Worm (Caenorhabditis elegans) whole organism, L3 larva: Measurements from ENCODE around the gene nhr-42.

Experiments
- R02D3.7 ChIP-seq: fragments of 150-350 bp; optimal IDR thresholded peaks from 2 replicates; lab custom pipeline; 2014; ENCODE audit warnings: missing biosample characterization, missing genetic modification characterization
- ZK546.5 ChIP-seq: sonication (generic microtip); optimal IDR thresholded peaks from 2 replicates; lab custom pipeline; 2017; ENCODE audit warnings: missing biosample characterization, missing genetic modification characterization
- aly-2 ChIP-seq: fragments of 150-350 bp; optimal IDR thresholded peaks from 2 replicates; lab custom pipeline; 2014; ENCODE audit warnings: missing biosample characterization, missing genetic modification characterization
- ama-1 ChIP-seq: fragments of 150-350 bp; optimal IDR thresholded peaks from 2 replicates; lab custom pipeline; 2018
- ceh-16 ChIP-seq: sonication (generic microtip); optimal IDR thresholded peaks from 2 replicates; lab custom pipeline; 2017; ENCODE audit warnings: missing biosample characterization, missing genetic modification characterization
- ceh-28 ChIP-seq: fragments of 150-350 bp; optimal IDR thresholded peaks from 2 replicates; lab custom pipeline; 2014; ENCODE audit warnings: missing biosample characterization, missing genetic modification reagents, missing genetic modification characterization
- ceh-82 ChIP-seq: fragments of 150-350 bp; optimal IDR thresholded peaks from 2 replicates; lab custom pipeline; 2014; ENCODE audit warnings: missing biosample characterization, missing genetic modification characterization
- ceh-9 ChIP-seq: sonication (generic microtip); optimal IDR thresholded peaks from 2 replicates; lab custom pipeline; 2018; ENCODE audit warnings: missing biosample characterization, missing genetic modification characterization
- daf-12 ChIP-seq: fragments of 150-350 bp; optimal IDR thresholded peaks from 2 replicates; lab custom pipeline; 2014; ENCODE audit warnings: missing biosample characterization, missing genetic modification reagents, missing genetic modification characterization
- egl-27 ChIP-seq: sonication (generic microtip); optimal IDR thresholded peaks from 4 replicates; lab custom pipeline; 2017; ENCODE audit warnings: missing biosample characterization, missing genetic modification reagents, missing genetic modification characterization
- egl-5 ChIP-seq: fragments of 150-350 bp; optimal IDR thresholded peaks from 2 replicates; lab custom pipeline; 2017; ENCODE audit warnings: missing biosample characterization, missing genetic modification reagents, missing genetic modification characterization, inconsistent platforms
- elt-1 ChIP-seq: fragments of 150-350 bp; optimal IDR thresholded peaks from 2 replicates; lab custom pipeline; 2014; ENCODE audit warnings: missing biosample characterization, missing genetic modification characterization
- elt-2 ChIP-seq: sonication (generic microtip); optimal IDR thresholded peaks from 2 replicates; lab custom pipeline; 2016; ENCODE audit warnings: missing genetic modification reagents, mild to moderate bottlenecking, missing genetic modification characterization, missing compliant biosample characterization
- elt-3 ChIP-seq, 3 experiments: fragments of 150-350 bp in 1 of 3; sonication (generic microtip) in 2 of 3; optimal IDR thresholded peaks; 2 replicates in 2 of 3; 4 replicates in 1 of 3; lab custom pipeline; 2014 to 2017; ENCODE audit warnings: missing biosample characterization in 3 of 3, missing genetic modification characterization in 3 of 3
- eor-1 ChIP-seq, 2 experiments: fragments of 150-350 bp; optimal IDR thresholded peaks; 2 replicates each; lab custom pipeline; 2014 to 2018; ENCODE audit warnings: missing biosample characterization in 2 of 2, missing genetic modification characterization in 2 of 2
- fkh-10 ChIP-seq: sonication (generic microtip); optimal IDR thresholded peaks from 2 replicates; lab custom pipeline; 2017; ENCODE audit warnings: missing biosample characterization, missing genetic modification reagents, missing genetic modification characterization
- fkh-2 ChIP-seq: fragments of 150-350 bp; optimal IDR thresholded peaks from 2 replicates; lab custom pipeline; 2014; ENCODE audit warnings: missing biosample characterization, missing genetic modification reagents, missing genetic modification characterization
- fos-1 ChIP-seq: fragments of 150-350 bp; optimal IDR thresholded peaks from 2 replicates; lab custom pipeline; 2014; ENCODE audit warnings: missing biosample characterization, missing genetic modification characterization
- hmg-11 ChIP-seq: sonication (generic microtip); optimal IDR thresholded peaks from 2 replicates; lab custom pipeline; 2016; ENCODE audit warnings: missing genetic modification characterization, missing compliant biosample characterization
- jun-1 ChIP-seq: fragments of 150-350 bp; optimal IDR thresholded peaks from 2 replicates; lab custom pipeline; 2014; ENCODE audit warnings: missing biosample characterization, missing genetic modification reagents, missing genetic modification characterization
- lin-15B ChIP-seq: fragments of 150-350 bp; optimal IDR thresholded peaks from 2 replicates; lab custom pipeline; 2014; ENCODE audit warnings: missing biosample characterization, missing genetic modification characterization
- lin-39 ChIP-seq: fragments of 150-350 bp; optimal IDR thresholded peaks from 2 replicates; lab custom pipeline; 2018; ENCODE audit warnings: missing biosample characterization, missing genetic modification reagents, missing genetic modification characterization
- mdl-1 ChIP-seq: fragments of 150-350 bp; optimal IDR thresholded peaks from 2 replicates; lab custom pipeline; 2014; ENCODE audit warnings: missing biosample characterization, missing genetic modification characterization
- mml-1 ChIP-seq: fragments of 150-350 bp; sonication (generic microtip); optimal IDR thresholded peaks from 3 replicates; lab custom pipeline; 2014; ENCODE audit warnings: missing biosample characterization, missing genetic modification characterization
- nhr-12 ChIP-seq: fragments of 150-350 bp; optimal IDR thresholded peaks from 2 replicates; lab custom pipeline; 2014; ENCODE audit warnings: missing biosample characterization, missing genetic modification characterization
- nhr-23 ChIP-seq: fragments of 150-350 bp; optimal IDR thresholded peaks from 2 replicates; lab custom pipeline; 2014; ENCODE audit warnings: missing biosample characterization, missing genetic modification reagents, missing genetic modification characterization
- nhr-237 ChIP-seq: fragments of 150-350 bp; optimal IDR thresholded peaks from 2 replicates; lab custom pipeline; 2014; ENCODE audit warnings: missing biosample characterization, missing genetic modification characterization
- nhr-25 ChIP-seq: sonication (generic microtip); optimal IDR thresholded peaks from 2 replicates; lab custom pipeline; 2017; ENCODE audit warnings: missing biosample characterization, missing genetic modification characterization
- nhr-28 ChIP-seq: fragments of 150-350 bp; optimal IDR thresholded peaks from 2 replicates; lab custom pipeline; 2014; ENCODE audit warnings: missing biosample characterization, missing genetic modification characterization
- nhr-43 ChIP-seq: sonication (generic microtip); optimal IDR thresholded peaks from 2 replicates; lab custom pipeline; 2016; ENCODE audit warnings: mild to moderate bottlenecking, missing genetic modification characterization, missing compliant biosample characterization; ENCODE audit not compliant: poor library complexity, severe bottlenecking
- nhr-67 ChIP-seq: fragments of 150-350 bp; optimal IDR thresholded peaks from 2 replicates; lab custom pipeline; 2014; ENCODE audit warnings: missing biosample characterization, missing genetic modification characterization
- nhr-76 ChIP-seq: fragments of 150-350 bp; sonication (generic microtip); optimal IDR thresholded peaks from 5 replicates; lab custom pipeline; 2014; ENCODE audit warnings: missing biosample characterization, missing genetic modification characterization
- pha-4 ChIP-seq: fragments of 150-350 bp; optimal IDR thresholded peaks from 2 replicates; lab custom pipeline; 2014; ENCODE audit warnings: missing biosample characterization, missing genetic modification reagents, missing genetic modification characterization
- sea-2 ChIP-seq: fragments of 150-350 bp; sonication (generic microtip); optimal IDR thresholded peaks from 4 replicates; lab custom pipeline; 2014; ENCODE audit warnings: missing biosample characterization, missing genetic modification reagents, missing genetic modification characterization
- skn-1 ChIP-seq: fragments of 150-350 bp; optimal IDR thresholded peaks from 2 replicates; lab custom pipeline; 2014; ENCODE audit warnings: missing biosample characterization, missing genetic modification characterization
- snpc-4 ChIP-seq: fragments of 150-350 bp; optimal IDR thresholded peaks from 2 replicates; lab custom pipeline; 2014; ENCODE audit warnings: missing biosample characterization, missing genetic modification characterization
- unc-39 ChIP-seq: sonication (generic microtip); optimal IDR thresholded peaks from 4 replicates; lab custom pipeline; 2017; ENCODE audit warnings: missing biosample characterization, missing genetic modification characterization
- unc-62 ChIP-seq: fragments of 150-350 bp; sonication (generic microtip); optimal IDR thresholded peaks from 4 replicates; lab custom pipeline; 2014; ENCODE audit warnings: missing biosample characterization, missing genetic modification reagents, missing genetic modification characterization
- zag-1 ChIP-seq: fragments of 150-350 bp; optimal IDR thresholded peaks from 2 replicates; lab custom pipeline; 2014; ENCODE audit warnings: missing biosample characterization, missing genetic modification characterization
- ztf-11 ChIP-seq: fragments of 150-350 bp; optimal IDR thresholded peaks from 2 replicates; lab custom pipeline; 2014; ENCODE audit warnings: missing biosample characterization, missing genetic modification characterization
- ztf-4 ChIP-seq: fragments of 150-350 bp; optimal IDR thresholded peaks from 2 replicates; lab custom pipeline; 2014; ENCODE audit warnings: missing biosample characterization, missing genetic modification characterization

nhr-42 gene

DNA sequence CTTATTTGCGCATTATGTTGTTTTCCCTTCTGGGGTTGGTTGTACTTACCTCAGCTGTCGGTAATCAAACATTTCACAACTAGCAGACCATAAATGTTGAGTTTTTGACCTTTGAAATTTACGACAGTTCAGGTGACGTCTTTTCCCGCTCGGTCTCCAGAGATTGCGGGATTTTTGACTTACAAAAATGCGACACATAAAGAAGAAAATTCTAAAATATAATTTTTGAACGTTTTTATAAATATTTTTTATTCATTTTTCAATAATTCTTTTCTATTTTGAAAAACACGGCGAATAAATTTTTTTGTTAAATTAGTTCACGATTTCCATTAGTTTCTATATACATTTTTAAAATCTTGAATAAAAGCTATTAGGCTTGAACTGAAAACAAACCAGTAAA lies 15.8 kb upstream of the nhr-42 start, which contains the start of gene nhr-161:
Gene nhr-161 (minus strand): TSS at position 101 of the 400 bp plus-strand sequence.
- TF ChIP-seq nhr-43: no peak
- TF ChIP-seq jun-1: no peak
- no peak for TF ChIP-seq fkh-2 (tag; lab: Kevin White, UChicago)
- no peak for TF ChIP-seq unc-39 (tag; lab: Kevin White, UChicago)

- TF ChIP-seq nhr-25 (tag; lab: Kevin White, UChicago): no peak
- TF ChIP-seq snpc-4 (tag; lab: Kevin White, UChicago): no peak
- TF ChIP-seq sea-2 (GFP tag; lab: Kevin White, UChicago): no peak
- no peak for TF ChIP-seq lin-15B (tag; lab: Kevin White, UChicago)
- TF ChIP-seq egl-5: no peak
- no peak for TF ChIP-seq nhr-43
- TF ChIP-seq aly-2 (tag; lab: Kevin White, UChicago): no peak
Observed at ce11 chrV:6985943-6986342, 12.7 kb upstream of the nhr-42 start, which contains the start of gene nhr-163. nhr-163 (minus strand) TSS chrV:6986043.

ce11 chrV:6987673-6988072 lies 10.9 kb upstream of the nhr-42 start, which contains the start of gene nhr-139:
nhr-139 (minus strand) TSS chrV:6987773.
- TF ChIP-seq zag-1 (tag; lab: Kevin White, UChicago) (no peak), nhr-237 (tag; lab: Kevin White, UChicago) (no peak), ceh-9 (tag; lab: Kevin White, UChicago) (no peak), egl-27 (tag; lab: Kevin White, UChicago) (no peak), hmg-11 (no peak), nhr-12 (tag; lab: Kevin White, UChicago) (no peak)

ce11 chrV:6989626-6990138 lies 8.9 kb upstream of the nhr-42 start, which contains the start of gene nhr-140:
nhr-140 (minus strand) TSS chrV:6989676.
- TF ChIP-seq elt-1 (tag; lab: Kevin White, UChicago): peak; percentile 56
- TF ChIP-seq nhr-76 (tag; lab: Kevin White, UChicago): no peak

DNA sequence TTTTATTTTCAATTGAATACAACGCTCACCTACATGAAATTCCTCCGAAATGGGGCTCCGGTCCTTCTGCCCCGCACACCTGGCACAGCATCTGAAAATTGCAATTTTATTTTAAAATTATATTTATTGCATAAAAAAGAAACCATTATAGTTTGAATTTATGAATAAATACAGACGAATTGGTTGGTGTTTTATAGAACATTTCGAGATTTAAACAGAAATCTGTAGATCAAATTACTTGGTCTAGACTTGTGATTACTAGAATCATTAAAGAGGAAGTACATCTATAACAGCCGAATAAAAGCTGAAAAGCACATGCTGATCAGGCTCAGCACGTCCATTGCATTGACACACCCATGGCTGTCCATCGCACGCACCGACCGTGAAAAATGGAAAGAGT lies 6.8 kb upstream of the nhr-42 start, which contains the start of gene nhr-162:
Gene nhr-162 (minus strand): TSS at position 101 of the 400 bp plus-strand sequence.
- TF ChIP-seq egl-5 (no peak), nhr-43 (no peak), nhr-23 (tag; lab: Kevin White, UChicago) (no peak), mml-1 (no peak), nhr-12 (tag; lab: Kevin White, UChicago) (no peak), eor-1 (tag; optimal IDR thresholded peaks at IDR 0.05; lab: Kevin White, UChicago) (no peak)

DNA sequence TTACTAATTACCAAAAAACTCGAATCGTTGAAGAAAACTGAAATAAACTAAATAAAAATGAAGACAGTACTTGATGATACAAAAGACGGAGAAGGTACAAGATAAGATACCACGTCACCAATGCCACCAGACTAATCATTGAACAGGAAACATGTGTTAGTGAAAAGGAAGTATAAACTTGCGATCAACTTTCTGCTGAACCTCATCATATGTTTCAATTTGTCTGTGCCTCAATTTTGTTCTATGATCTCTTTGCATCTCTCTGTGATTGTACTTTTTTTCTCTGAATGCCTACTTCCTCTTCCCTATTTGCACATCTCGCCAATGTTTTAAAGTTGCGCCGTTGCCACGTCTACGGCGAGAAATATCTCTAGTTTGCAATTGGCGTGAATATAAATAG lies 4.6 kb upstream of the nhr-42 start:
- no peak for TF ChIP-seq lin-39 (tag; lab: Kevin White, UChicago)
- TF ChIP-seq egl-27 (tag; lab: Kevin White, UChicago): peak; percentile 86
- TF ChIP-seq ztf-11 (tag; lab: Kevin White, UChicago): no peak
- TF ChIP-seq snpc-4 (tag; lab: Kevin White, UChicago): no peak
- TF ChIP-seq eor-1 (tag; optimal IDR thresholded peaks at IDR 0.05; lab: Kevin White, UChicago): no peak
- no peak for TF ChIP-seq fkh-10 (GFP tag; lab: Kevin White, UChicago)
- TF ChIP-seq nhr-43: peak; percentile 75
- TF ChIP-seq elt-3 (tag; optimal IDR thresholded peaks at IDR 0.05; lab: Kevin White, UChicago): no peak
- peak; percentile 59 for TF ChIP-seq jun-1
- no peak for TF ChIP-seq ama-1
- TF ChIP-seq ceh-16 (tag; lab: Kevin White, UChicago): no peak
- TF ChIP-seq R02D3.7 (tag; lab: Kevin White, UChicago): no peak
- no peak for TF ChIP-seq zag-1 (tag; lab: Kevin White, UChicago)
- TF ChIP-seq mml-1: no peak
- peak; percentile 78 for TF ChIP-seq elt-2 (tag; lab: Kevin White, UChicago)
- no peak for TF ChIP-seq ceh-82 (tag; lab: Kevin White, UChicago)
- no peak for TF ChIP-seq fos-1
- TF ChIP-seq daf-12 (tag; lab: Kevin White, UChicago): no peak
- TF ChIP-seq lin-15B (tag; lab: Kevin White, UChicago): no peak
- no peak for TF ChIP-seq ztf-4 (tag; lab: Kevin White, UChicago)
- no peak for TF ChIP-seq ceh-28 (tag; lab: Kevin White, UChicago)
- no peak for TF ChIP-seq unc-39 (tag; lab: Kevin White, UChicago)
- TF ChIP-seq mdl-1 (tag; lab: Kevin White, UChicago): no peak
- TF ChIP-seq fkh-2 (tag; lab: Kevin White, UChicago): no peak
- TF ChIP-seq ceh-9 (tag; lab: Kevin White, UChicago): no peak
- TF ChIP-seq pha-4 (tag; lab: Kevin White, UChicago): peak; percentile 37
- TF ChIP-seq sea-2 (GFP tag; lab: Kevin White, UChicago): no peak
- no peak for TF ChIP-seq nhr-67
- no peak for TF ChIP-seq skn-1 (tag; lab: Kevin White, UChicago)
- no peak for TF ChIP-seq elt-1 (tag; lab: Kevin White, UChicago)
- TF ChIP-seq nhr-23 (tag; lab: Kevin White, UChicago): peak; percentile 43
- TF ChIP-seq nhr-237 (tag; lab: Kevin White, UChicago): no peak
- no peak for TF ChIP-seq ZK546.5 (tag; lab: Kevin White, UChicago)
- no peak for TF ChIP-seq egl-5
- TF ChIP-seq unc-62: no peak
- no peak for TF ChIP-seq nhr-28 (tag; lab: Kevin White, UChicago)
